Fruit fly (Drosophila melanogaster) whole organism, embryonic: ENCODE data around the gene CG32700.

Experiments
- Atf-2 ChIP-seq: fragments of 200-800 bp; sonication (Bioruptor generic); optimal IDR thresholded peaks from 2 replicates; lab custom pipeline; 2016; ENCODE audit warnings: missing biosample characterization, missing genetic modification characterization
- Atf6 ChIP-seq: fragments of 200-800 bp; sonication (Bioruptor generic); IDR thresholded peaks from 2 replicates; pipeline ENCODE4 v1.3.6; 2022; ENCODE audit warnings: missing biosample characterization, missing genetic modification characterization
- C15 ChIP-seq: fragments of 200-800 bp; sonication (Bioruptor generic); IDR thresholded peaks from 3 replicates; pipeline ENCODE4 v1.3.6; 2022; ENCODE audit warnings: missing biosample characterization, missing genetic modification characterization
- CG10147 ChIP-seq: fragments of 200-800 bp; sonication (Bioruptor generic); optimal IDR thresholded peaks from 2 replicates; lab custom pipeline; 2019; ENCODE audit warnings: missing biosample characterization, mild to moderate bottlenecking, missing genetic modification characterization, moderate library complexity
- CG10565 ChIP-seq: fragments of 200-800 bp; sonication (Bioruptor generic); optimal IDR thresholded peaks from 3 replicates; lab custom pipeline; 2016; ENCODE audit warnings: missing biosample characterization, mild to moderate bottlenecking, missing genetic modification characterization
- CG11504 ChIP-seq: fragments of 200-800 bp; sonication (Bioruptor generic); optimal IDR thresholded peaks from 3 replicates; lab custom pipeline; 2019; ENCODE audit warnings: missing biosample characterization, mild to moderate bottlenecking, missing genetic modification characterization, moderate library complexity
- CG17359 ChIP-seq: fragments of 200-800 bp; sonication (Bioruptor generic); optimal IDR thresholded peaks from 3 replicates; lab custom pipeline; 2018; ENCODE audit warnings: missing biosample characterization, mild to moderate bottlenecking, missing genetic modification characterization, moderate library complexity
- CG1792 ChIP-seq: fragments of 200-800 bp; sonication (Bioruptor generic); optimal IDR thresholded peaks from 2 replicates; lab custom pipeline; 2016; ENCODE audit warnings: missing biosample characterization, missing genetic modification characterization
- CG2120 ChIP-seq: fragments of 200-800 bp; sonication (Bioruptor generic); optimal IDR thresholded peaks from 3 replicates; lab custom pipeline; 2016; ENCODE audit warnings: missing biosample characterization, missing genetic modification characterization
- CG30431 ChIP-seq: fragments of 200-800 bp; sonication (Bioruptor generic); optimal IDR thresholded peaks from 2 replicates; lab custom pipeline; 2017; ENCODE audit warnings: missing biosample characterization, missing genetic modification characterization
- CG3065 ChIP-seq: fragments of 200-800 bp; sonication (Bioruptor generic); optimal IDR thresholded peaks from 2 replicates; lab custom pipeline; 2016; ENCODE audit warnings: missing biosample characterization, missing genetic modification characterization
- CG34224 ChIP-seq: fragments of 200-800 bp; sonication (Bioruptor generic); IDR thresholded peaks from 3 replicates; pipeline ENCODE4 v1.3.6; 2022; ENCODE audit warnings: missing biosample characterization, missing genetic modification characterization; ENCODE audit not compliant: partially characterized antibody
- CG34422 ChIP-seq: fragments of 200-800 bp; sonication (Bioruptor generic); IDR thresholded peaks from 3 replicates; pipeline ENCODE4 v1.3.6; 2022; ENCODE audit warnings: missing biosample characterization, missing genetic modification characterization
- CG4404 ChIP-seq: fragments of 200-800 bp; sonication (Bioruptor generic); IDR thresholded peaks from 2 replicates; pipeline ENCODE4 v1.3.6; 2022; ENCODE audit warnings: missing biosample characterization, missing genetic modification characterization
- CG4707 ChIP-seq: fragments of 200-800 bp; sonication (Bioruptor generic); optimal IDR thresholded peaks from 2 replicates; lab custom pipeline; 2018; ENCODE audit warnings: missing biosample characterization, mild to moderate bottlenecking, missing genetic modification characterization, moderate library complexity
- CG6654 ChIP-seq: fragments of 200-800 bp; sonication (Bioruptor generic); optimal IDR thresholded peaks from 2 replicates; lab custom pipeline; 2017; ENCODE audit warnings: missing biosample characterization, mild to moderate bottlenecking, missing genetic modification characterization
- CG6854 ChIP-seq: fragments of 200-800 bp; sonication (Bioruptor generic); optimal IDR thresholded peaks from 3 replicates; lab custom pipeline; 2017; ENCODE audit warnings: missing biosample characterization, mild to moderate bottlenecking, missing genetic modification characterization
- CG7987 ChIP-seq: fragments of 200-800 bp; sonication (Bioruptor generic); optimal IDR thresholded peaks from 2 replicates; lab custom pipeline; 2018; ENCODE audit warnings: missing biosample characterization, mild to moderate bottlenecking, missing genetic modification characterization, moderate library complexity
- Doc3 ChIP-seq: fragments of 200-800 bp; sonication (Bioruptor generic); IDR thresholded peaks from 3 replicates; pipeline ENCODE4 v1.3.6; 2022; ENCODE audit warnings: missing biosample characterization, missing genetic modification characterization; ENCODE audit not compliant: partially characterized antibody
- E2f1 ChIP-seq: fragments of 200-800 bp; sonication (Bioruptor generic); IDR thresholded peaks from 2 replicates; pipeline ENCODE4 v1.3.6; 2022; ENCODE audit warnings: missing biosample characterization, missing genetic modification characterization
- E2f2 ChIP-seq: fragments of 200-800 bp; sonication (Bioruptor generic); IDR thresholded peaks from 2 replicates; pipeline ENCODE4 v1.3.6; 2022; ENCODE audit warnings: missing biosample characterization, missing genetic modification characterization
- Eip74EF ChIP-seq, 2 experiments: fragments of 200-800 bp in 1 of 2; fragments of >200 bp in 1 of 2; sonication (Bioruptor generic) in 1 of 2; optimal IDR thresholded peaks; 2 replicates each; lab custom pipeline; 2017 to 2019; ENCODE audit warnings: missing biosample characterization in 2 of 2, missing genetic modification characterization in 2 of 2, mild to moderate bottlenecking in 1 of 2, moderate library complexity in 1 of 2
- Mrtf ChIP-seq: fragments of 200-800 bp; sonication (Bioruptor generic); IDR thresholded peaks from 3 replicates; pipeline ENCODE4 v1.3.6; 2022; ENCODE audit warnings: missing biosample characterization, missing genetic modification characterization
- Rfx ChIP-seq: fragments of 200-800 bp; sonication (Bioruptor generic); IDR thresholded peaks from 2 replicates; pipeline ENCODE4 v1.3.6; 2022; ENCODE audit warnings: missing biosample characterization, missing genetic modification characterization
- Taf1 ChIP-seq: fragments of 200-800 bp; sonication (Bioruptor generic); IDR thresholded peaks from 2 replicates; pipeline ENCODE4 v1.3.6; 2022; ENCODE audit warnings: missing biosample characterization, missing genetic modification characterization
- br ChIP-seq: fragments of >200 bp; optimal IDR thresholded peaks from 2 replicates; lab custom pipeline; 2017
- cas ChIP-seq: fragments of 200-800 bp; sonication (Bioruptor generic); IDR thresholded peaks from 2 replicates; pipeline ENCODE4 v1.3.6; 2022; ENCODE audit warnings: missing biosample characterization, missing genetic modification characterization
- cato ChIP-seq: fragments of 200-800 bp; sonication (Bioruptor generic); optimal IDR thresholded peaks from 2 replicates; lab custom pipeline; 2016; ENCODE audit warnings: missing biosample characterization, missing genetic modification characterization, borderline replicate concordance
- caup ChIP-seq: fragments of 200-800 bp; sonication (Bioruptor generic); optimal IDR thresholded peaks from 3 replicates; lab custom pipeline; 2017; ENCODE audit warnings: missing biosample characterization, mild to moderate bottlenecking, missing genetic modification characterization, moderate library complexity; ENCODE audit not compliant: severe bottlenecking
- corto ChIP-seq: fragments of 200-800 bp; sonication (Bioruptor generic); optimal IDR thresholded peaks from 2 replicates; lab custom pipeline; 2016; ENCODE audit warnings: missing biosample characterization, mild to moderate bottlenecking, missing genetic modification characterization, moderate library complexity
- dpn ChIP-seq, 2 experiments: fragments of 200-800 bp; sonication (Bioruptor generic); optimal IDR thresholded peaks; 3 replicates each; lab custom pipeline; 2016; ENCODE audit warnings: missing biosample characterization in 2 of 2, missing genetic modification characterization in 2 of 2
- jing ChIP-seq: fragments of 200-800 bp; sonication (Bioruptor generic); optimal IDR thresholded peaks from 2 replicates; lab custom pipeline; 2018; ENCODE audit warnings: missing biosample characterization, mild to moderate bottlenecking, missing genetic modification characterization
- kay ChIP-seq: fragments of 200-800 bp; sonication (Bioruptor generic); optimal IDR thresholded peaks from 2 replicates; lab custom pipeline; 2016; ENCODE audit warnings: missing biosample characterization, missing genetic modification characterization
- mam ChIP-seq: fragments of 200-800 bp; sonication (Bioruptor generic); optimal IDR thresholded peaks from 3 replicates; lab custom pipeline; 2016; ENCODE audit warnings: missing biosample characterization, missing genetic modification characterization
- nau ChIP-seq: fragments of 200-800 bp; sonication (Bioruptor generic); optimal IDR thresholded peaks from 3 replicates; lab custom pipeline; 2017; ENCODE audit warnings: missing biosample characterization, mild to moderate bottlenecking, missing genetic modification characterization, missing genetic modification reagents
- nom ChIP-seq: fragments of 200-800 bp; sonication (Bioruptor generic); optimal IDR thresholded peaks from 2 replicates; lab custom pipeline; 2017; ENCODE audit warnings: missing biosample characterization, missing genetic modification characterization, mild to moderate bottlenecking, moderate library complexity, missing genetic modification reagents
- oc ChIP-seq: fragments of 200-800 bp; sonication (Bioruptor generic); optimal IDR thresholded peaks from 2 replicates; lab custom pipeline; 2018; ENCODE audit warnings: missing biosample characterization, mild to moderate bottlenecking, missing genetic modification characterization, moderate library complexity
- otp ChIP-seq: fragments of 200-800 bp; sonication (Bioruptor generic); IDR thresholded peaks from 3 replicates; pipeline ENCODE4, ENCODE4 v1.3.6; 2022; ENCODE audit warnings: missing biosample characterization, missing genetic modification characterization
- scrt ChIP-seq: fragments of 200-800 bp; sonication (Bioruptor generic); optimal IDR thresholded peaks from 2 replicates; lab custom pipeline; 2018; ENCODE audit warnings: missing biosample characterization, mild to moderate bottlenecking, missing genetic modification characterization, moderate library complexity
- sens ChIP-seq: fragments of 200-800 bp; sonication (Bioruptor generic); peaks from one replicate; lab custom pipeline; 2016; ENCODE audit warnings: missing biosample characterization, missing genetic modification characterization
- sr ChIP-seq: fragments of 200-800 bp; sonication (Bioruptor generic); IDR thresholded peaks from 3 replicates; pipeline ENCODE4 v1.3.6; 2022; ENCODE audit warnings: missing biosample characterization, missing genetic modification characterization
- tio ChIP-seq: fragments of 200-800 bp; sonication (Bioruptor generic); optimal IDR thresholded peaks from 2 replicates; lab custom pipeline; 2017; ENCODE audit warnings: missing biosample characterization, missing genetic modification characterization, inconsistent platforms
- tll ChIP-seq, 2 experiments: fragments of 200-800 bp in 1 of 2; fragments of >200 bp in 1 of 2; sonication (Bioruptor generic) in 1 of 2; optimal IDR thresholded peaks; 2 replicates each; lab custom pipeline; 2017 to 2019; ENCODE audit warnings: missing biosample characterization in 2 of 2, missing genetic modification characterization in 2 of 2, mild to moderate bottlenecking in 1 of 2, moderate library complexity in 1 of 2
- tna ChIP-seq: fragments of 200-800 bp; sonication (Bioruptor generic); IDR thresholded peaks from 2 replicates; pipeline ENCODE4 v1.3.6; 2022; ENCODE audit warnings: missing biosample characterization, missing genetic modification characterization; ENCODE audit not compliant: partially characterized antibody
- unc-4 ChIP-seq: fragments of 200-800 bp; sonication (Bioruptor generic); IDR thresholded peaks from 2 replicates; pipeline ENCODE4 v1.3.6; 2022; ENCODE audit warnings: missing biosample characterization, missing genetic modification characterization; ENCODE audit not compliant: partially characterized antibody
- usp ChIP-seq: fragments of >200 bp; optimal IDR thresholded peaks from 2 replicates; lab custom pipeline; 2017; ENCODE audit warnings: missing biosample characterization, missing genetic modification characterization
- vvl ChIP-seq: fragments of 200-800 bp; sonication (Bioruptor generic); IDR thresholded peaks from 2 replicates; pipeline ENCODE4 v1.3.6; 2022; ENCODE audit warnings: missing biosample characterization, missing genetic modification characterization
- wor ChIP-seq: fragments of 200-800 bp; sonication (Bioruptor generic); IDR thresholded peaks from 2 replicates; pipeline ENCODE4 v1.3.6; 2022; ENCODE audit warnings: missing biosample characterization, missing genetic modification characterization

The CG32700 gene

dm6 chrX:9499994-9500804, 50.4 kb downstream of the CG32700 start, which contains the start of gene mgl (continued):
- 0 out of 3 replicates have a peak, but pooled peaks have one; percentile 19 for TF ChIP-seq CG34224 (GFP tag; lab: Robert Waterston, UW)
- TF ChIP-seq tio (GFP tag; lab: Kevin White, UChicago) = peak; percentile 87
- TF ChIP-seq cato (GFP tag; lab: Kevin White, UChicago) = peak; percentile 64
- peak; percentile 64 for TF ChIP-seq Atf-2 (GFP tag; lab: Kevin White, UChicago)
- TF ChIP-seq E2f1 (GFP tag; lab: Robert Waterston, UW) = peak; percentile 48; the same call in 1 of the 2 replicates
- peak; percentile 31; the same call in 1 of the 2 replicates for TF ChIP-seq Rfx (GFP tag; lab: Robert Waterston, UW)
- TF ChIP-seq vvl (GFP tag; lab: Robert Waterston, UW) = peak; percentile 49; the same call in 1 of the 2 replicates
- peak; percentile 61 for TF ChIP-seq CG4404 (GFP tag; lab: Robert Waterston, UW)
- TF ChIP-seq CG30431 (GFP tag; lab: Kevin White, UChicago) = peak; percentile 87
- TF ChIP-seq sr = peak; percentile 46; the same call in 1 of the 3 replicates
- no peak for TF ChIP-seq Taf1
- peak; percentile 28; the same call in 1 of the 2 replicates for TF ChIP-seq tna (GFP tag; lab: Robert Waterston, UW)
- TF ChIP-seq CG34422 (GFP tag; lab: Robert Waterston, UW) = 0 out of 3 replicates have a peak, but pooled peaks have one; percentile 43
- peak; percentile 32 for TF ChIP-seq CG10565 (GFP tag; lab: Kevin White, UChicago)
- TF ChIP-seq CG7987 (GFP tag; lab: Kevin White, UChicago) = no peak
- no peak for TF ChIP-seq br (lab: Kevin White, UChicago)
- peak; percentile 59 for TF ChIP-seq CG6654 (GFP tag; lab: Kevin White, UChicago)
- TF ChIP-seq E2f2 (GFP tag; lab: Robert Waterston, UW) = peak; percentile 32; the same call in 1 of the 2 replicates
- TF ChIP-seq unc-4 = no peak
- TF ChIP-seq scrt (GFP tag; lab: Kevin White, UChicago) = peak; percentile 67
- TF ChIP-seq jing = peak; percentile 54
- TF ChIP-seq C15 (GFP tag; lab: Robert Waterston, UW) = 0 out of 3 replicates have a peak, but pooled peaks have one; percentile 14
- TF ChIP-seq CG10147 (GFP tag; lab: Kevin White, UChicago) = peak; percentile 52
- TF ChIP-seq otp (GFP tag; lab: Robert Waterston, UW) = no peak
- TF ChIP-seq CG17359 (tag; lab: Kevin White, UChicago) = peak; percentile 70
- peak; percentile 56 for TF ChIP-seq CG6854 (GFP tag; lab: Kevin White, UChicago)
- TF ChIP-seq nau = peak; percentile 68
- 0 out of 3 replicates have a peak, but pooled peaks have one; percentile 34 for TF ChIP-seq Mrtf (GFP tag; lab: Robert Waterston, UW)
- TF ChIP-seq Doc3 = no peak
- TF ChIP-seq CG1792 (GFP tag; lab: Kevin White, UChicago) = no peak
- peak; percentile 54 for TF ChIP-seq caup (GFP tag; lab: Kevin White, UChicago)
- TF ChIP-seq dpn (GFP tag; optimal IDR thresholded peaks at IDR 0.05; lab: Kevin White, UChicago) = peak; percentile 57 to 87
- peak in 1 of 2 experiments; percentile 64 for TF ChIP-seq Eip74EF (GFP tag; optimal IDR thresholded peaks at IDR 0.05; lab: Kevin White, UChicago)
- TF ChIP-seq tll (GFP tag; optimal IDR thresholded peaks at IDR 0.05; lab: Kevin White, UChicago) = no peak
- TF ChIP-seq CG4707 (GFP tag; lab: Kevin White, UChicago) = no peak
- peak; percentile 65 for TF ChIP-seq mam
- TF ChIP-seq cas (GFP tag; lab: Robert Waterston, UW) = no peak
- peak; percentile 96 for TF ChIP-seq sens (GFP tag; lab: Kevin White, UChicago)
- TF ChIP-seq wor (GFP tag; lab: Robert Waterston, UW) = peak; percentile 53
- peak; percentile 66 for TF ChIP-seq nom (GFP tag; lab: Kevin White, UChicago)
- TF ChIP-seq CG11504 (tag; lab: Kevin White, UChicago) = peak; percentile 82
- peak; percentile 76 for TF ChIP-seq oc
- TF ChIP-seq corto (GFP tag; lab: Kevin White, UChicago) = peak; percentile 81
- TF ChIP-seq CG2120 = peak; percentile 72
- TF ChIP-seq CG3065 (GFP tag; lab: Kevin White, UChicago) = peak; percentile 30
- TF ChIP-seq kay (GFP tag; lab: Kevin White, UChicago) = peak; percentile 60
- TF ChIP-seq usp (GFP tag; lab: Kevin White, UChicago) = no peak
- TF ChIP-seq Atf6 (GFP tag; lab: Robert Waterston, UW) = peak; percentile 48; the same call in 1 of the 2 replicates
